Fruit fly (Drosophila melanogaster): ENCODE data around the gene CG5645.
A peak's percentile ranks its signal among the peaks of the same experiment; 100 is the strongest.

Gene CG5645

DNA sequence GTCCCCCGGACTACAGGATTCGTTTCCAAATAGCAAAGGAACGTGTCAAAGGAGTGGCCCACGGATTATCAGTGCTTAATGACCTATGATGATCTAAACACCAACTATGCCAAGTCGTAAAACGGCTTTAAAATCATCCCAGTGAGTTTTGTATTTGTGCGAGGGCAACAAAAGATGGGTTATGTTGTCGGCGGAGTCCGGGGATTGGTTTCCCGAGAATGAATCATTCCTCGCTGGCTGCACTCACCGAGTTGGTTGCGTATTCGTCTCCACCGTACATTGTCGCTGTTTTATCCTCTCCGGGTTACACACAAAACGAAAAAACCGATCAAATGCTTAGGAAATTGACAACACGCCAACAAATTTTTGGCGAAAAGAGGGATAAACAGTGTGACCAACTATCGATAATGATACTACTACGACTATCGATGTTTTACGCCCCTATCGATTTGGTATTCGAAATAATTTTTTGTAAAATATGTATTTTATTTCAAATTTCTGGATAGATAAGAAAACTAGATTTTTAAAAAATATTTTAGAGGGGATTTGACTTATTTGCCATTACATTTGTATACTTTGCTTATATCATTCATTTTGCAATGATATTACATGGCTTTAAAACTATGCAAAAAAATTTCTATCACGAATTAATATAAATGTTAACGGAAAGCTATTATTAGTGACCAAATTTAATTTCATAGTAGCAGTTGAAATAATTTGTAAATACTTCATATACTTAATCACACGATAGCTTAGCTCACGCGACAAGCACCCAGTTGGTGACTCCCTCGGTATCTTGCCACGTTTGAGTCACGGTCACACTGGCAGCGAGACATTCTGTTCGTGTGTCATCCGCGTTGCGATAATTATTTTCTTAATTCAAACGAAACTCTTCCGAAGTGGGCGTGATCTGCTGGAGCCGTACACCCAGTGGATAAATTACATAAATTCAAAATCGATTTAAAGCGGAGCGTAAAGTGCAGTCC is 9.5 kb upstream of the CG5645 start, which contains the start of the genes eIF3l and Nrx-IV (continued):
- TF ChIP-seq CG16813 (GFP tag; IDR thresholded peaks at IDR 0.05; ENCODE audit: partially characterized antibody) (peak; percentile 66; the same call in 2 of the 3 replicates), CG2889 (GFP tag; IDR thresholded peaks at IDR 0.05) (no peak), CG9437 (GFP tag; optimal IDR thresholded peaks at IDR 0.05) (peak; percentile 30), Scr (GFP tag; IDR thresholded peaks at IDR 0.05; ENCODE audit: partially characterized antibody) (peak; percentile 80), phol (tag; optimal IDR thresholded peaks at IDR 0.05) (peak; percentile 30)

DNA sequence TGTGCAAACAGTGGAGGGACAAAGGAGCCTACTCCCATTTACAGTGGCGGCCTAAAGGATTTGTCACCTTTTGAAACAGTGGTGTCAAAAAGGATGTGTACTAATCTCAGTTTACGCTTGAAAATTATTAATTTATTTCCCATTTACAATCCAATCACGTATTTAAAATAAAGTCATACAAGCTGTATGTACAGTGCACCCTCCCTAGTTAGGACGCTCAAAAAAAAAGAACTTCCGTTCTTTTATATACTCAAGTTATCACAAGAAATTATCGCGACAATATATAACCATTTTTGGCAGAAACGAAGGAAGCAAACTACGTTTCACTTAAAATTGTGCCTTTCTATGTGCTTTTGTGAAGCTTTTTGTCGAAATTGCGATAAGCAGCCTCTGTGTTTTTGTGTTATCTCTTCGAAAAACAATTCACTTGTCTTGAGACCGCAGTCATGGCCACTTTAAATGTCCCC is 2.8 kb upstream of the CG5645 start:
- TF ChIP-seq CG15696 (tag; optimal IDR thresholded peaks at IDR 0.05) (peak; percentile 15), CG14710 (tag; optimal IDR thresholded peaks at IDR 0.05) (peak; percentile 17), mirr (GFP tag; optimal IDR thresholded peaks at IDR 0.05) (peak; percentile 0), shn (GFP tag; optimal IDR thresholded peaks at IDR 0.05) (peak; percentile 62), CG5245 (GFP tag; optimal IDR thresholded peaks at IDR 0.05) (no peak), CG2678 (tag; optimal IDR thresholded peaks at IDR 0.05) (peak; percentile 77), MESR4 (GFP tag; optimal IDR thresholded peaks at IDR 0.05) (no peak), ewg (GFP tag; optimal IDR thresholded peaks at IDR 0.05) (peak; percentile 11), slbo (GFP tag; IDR thresholded peaks at IDR 0.05) (peak; percentile 58), CG4854 (GFP tag; optimal IDR thresholded peaks at IDR 0.05) (no peak), CG9727 (GFP tag; optimal IDR thresholded peaks at IDR 0.05) (peak; percentile 44), GATAe (GFP tag; conservative IDR thresholded peaks at IDR 0.05) (0 out of 2 replicates have a peak, but pooled peaks have one; percentile 24), CG4328 (GFP tag; optimal IDR thresholded peaks at IDR 0.05) (peak; percentile 15), ap (GFP tag; IDR thresholded peaks at IDR 0.05) (0 out of 2 replicates have a peak, but pooled peaks have one; percentile 4), gcm (GFP tag; optimal IDR thresholded peaks at IDR 0.05) (no peak), CG10431 (GFP tag; optimal IDR thresholded peaks at IDR 0.05) (no peak), CG43689 (GFP tag; IDR thresholded peaks at IDR 0.05) (no peak), CG12659 (GFP tag; optimal IDR thresholded peaks at IDR 0.05) (peak; percentile 38), toy (GFP tag; IDR thresholded peaks at IDR 0.05) (no peak), CG10366 (GFP tag; IDR thresholded peaks at IDR 0.05) (0 out of 2 replicates have a peak, but pooled peaks have one; percentile 28), CG7963 (GFP tag; IDR thresholded peaks at IDR 0.05; ENCODE audit: partially characterized antibody) (no peak), Elba2 (GFP tag; optimal IDR thresholded peaks at IDR 0.05) (no peak), sisA (GFP tag; IDR thresholded peaks at IDR 0.05) (peak; percentile 46; the same call in 1 of the 2 replicates), tap (tag; optimal IDR thresholded peaks at IDR 0.05) (no peak), pan (optimal IDR thresholded peaks at IDR 0.05) (no peak), pan (GFP tag; optimal IDR thresholded peaks at IDR 0.05 in 1 of 2, IDR thresholded peaks at IDR 0.05 in 1 of 2) (no peak), her (GFP tag; optimal IDR thresholded peaks at IDR 0.05) (peak; percentile 25), p53 (GFP tag; optimal IDR thresholded peaks at IDR 0.05) (no peak), nmo (GFP tag; optimal IDR thresholded peaks at IDR 0.05) (peak; percentile 31), emc (GFP tag; optimal IDR thresholded peaks at IDR 0.05) (no peak), BEAF-32 (GFP tag; optimal IDR thresholded peaks at IDR 0.05) (no peak), CG6791 (GFP tag; IDR thresholded peaks at IDR 0.05; ENCODE audit: partially characterized antibody) (0 out of 3 replicates have a peak, but pooled peaks have one; percentile 24), sug (tag; optimal IDR thresholded peaks at IDR 0.05) (peak; percentile 53), Hr51 (GFP tag; optimal IDR thresholded peaks at IDR 0.05) (peak in 1 of 2 experiments; percentile 60), usp (GFP tag; optimal IDR thresholded peaks at IDR 0.05) (no peak), Doc2 (GFP tag; IDR thresholded peaks at IDR 0.05) (no peak), CG8290 (GFP tag; optimal IDR thresholded peaks at IDR 0.05) (no peak), CG8290 (tag; optimal IDR thresholded peaks at IDR 0.05) (no peak), Sry-δ (GFP tag; optimal IDR thresholded peaks at IDR 0.05) (no peak), gt (GFP tag; IDR thresholded peaks at IDR 0.05) (no peak), CG18599 (GFP tag; optimal IDR thresholded peaks at IDR 0.05) (peak; percentile 61)
